Worm (Caenorhabditis elegans): Measurements from ENCODE around the gene ciao-2B.
A peak's percentile ranks its signal among the peaks of the same experiment; 100 is the strongest.
"Not testable (repeated sequence)": the region's sequence is repeated elsewhere in the genome, so short reads cannot be mapped to it uniquely, and the experiment has no call there.

Gene ciao-2B

DNA sequence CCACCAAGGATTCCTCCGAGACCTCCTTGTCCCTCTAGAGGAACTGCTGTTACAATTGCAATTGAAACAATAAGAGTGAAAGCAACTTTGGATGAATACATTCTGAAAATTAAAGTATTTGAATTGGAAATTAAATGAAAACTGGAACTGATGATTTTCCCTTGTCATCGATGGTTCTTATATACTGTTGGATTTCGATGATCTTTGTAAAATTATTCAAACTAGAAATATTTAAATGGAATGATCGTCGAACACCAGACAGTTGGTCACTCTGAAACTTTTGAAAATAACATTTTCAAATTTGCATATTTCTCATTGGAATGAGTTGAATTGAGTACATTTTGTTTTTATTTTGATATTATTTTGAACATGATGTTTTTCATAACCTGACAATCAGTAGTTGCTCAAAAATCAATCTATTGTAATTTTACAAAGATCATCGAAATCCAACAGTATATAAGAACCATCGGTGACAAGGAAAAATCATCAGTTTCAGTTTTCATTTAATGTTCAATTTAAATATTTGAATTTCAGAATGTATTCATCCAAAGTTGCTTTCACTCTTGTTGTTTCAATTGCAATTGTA, 37.6 kb downstream of the ciao-2B start, which contains the start of the genes srlf-9 and srlf-10:
srlf-9 (minus strand) TSS at position 101 of the 586 bp plus-strand sequence.
srlf-10 (plus strand) TSS at position 536 of the 586 bp plus-strand sequence.
- not testable (repeated sequence) for TF ChIP-seq nhr-77, snpc-4, dmd-4 (tag; optimal IDR thresholded peaks at IDR 0.05)

- TF ChIP-seq unc-62 (GFP tag; optimal IDR thresholded peaks at IDR 0.05) (no peak), fos-1 (tag; optimal IDR thresholded peaks at IDR 0.05) (peak; percentile 31), alr-1 (tag; optimal IDR thresholded peaks at IDR 0.05) (no peak)
Measured at ce11 chrIII:13395262-13395661, 44.1 kb downstream of the ciao-2B start, which contains the start of gene F11F1.1. Gene F11F1.1 (plus strand): TSS chrIII:13395562.

- no peak for TF ChIP-seq peb-1 (tag; optimal IDR thresholded peaks at IDR 0.05)
- no peak for TF ChIP-seq lsy-2 (tag; optimal IDR thresholded peaks at IDR 0.05)
- no peak for TF ChIP-seq dmd-4 (tag; optimal IDR thresholded peaks at IDR 0.05)
- no peak for TF ChIP-seq mab-5 (tag; optimal IDR thresholded peaks at IDR 0.05)
- no peak for TF ChIP-seq crh-2 (tag; optimal IDR thresholded peaks at IDR 0.05)
- TF ChIP-seq ama-1 (optimal IDR thresholded peaks at IDR 0.05), result no peak
- TF ChIP-seq nhr-12 (tag; optimal IDR thresholded peaks at IDR 0.05), result no peak
- TF ChIP-seq F13H6.1 (tag; optimal IDR thresholded peaks at IDR 0.05), result no peak
- no peak for TF ChIP-seq alr-1 (tag; optimal IDR thresholded peaks at IDR 0.05)
- TF ChIP-seq skn-1 (tag; optimal IDR thresholded peaks at IDR 0.05), result no peak
- no peak for TF ChIP-seq nhr-25 (tag; optimal IDR thresholded peaks at IDR 0.05)
- TF ChIP-seq nhr-21 (tag; optimal IDR thresholded peaks at IDR 0.05), result no peak
- no peak for TF ChIP-seq elt-1 (tag; optimal IDR thresholded peaks at IDR 0.05)
Measured at ce11 chrIII:13393647-13394046, 45.7 kb downstream of the ciao-2B start, which contains the start of gene qdpr-1. Gene qdpr-1 (plus strand): TSS chrIII:13393910.

- TF ChIP-seq nhr-12 (tag; optimal IDR thresholded peaks at IDR 0.05), result no peak
- no peak for TF ChIP-seq Y55F3AM.14 (GFP tag; optimal IDR thresholded peaks at IDR 0.05)
- TF ChIP-seq nhr-129 (tag; optimal IDR thresholded peaks at IDR 0.05), result no peak
- TF ChIP-seq unc-39 (tag; optimal IDR thresholded peaks at IDR 0.05), result no peak
- no peak for TF ChIP-seq nhr-10 (tag; optimal IDR thresholded peaks at IDR 0.05)
Measured at ce11 chrIII:13393239-13393638, 46.1 kb downstream of the ciao-2B start, which contains the start of gene dnj-17. Gene dnj-17 (minus strand): TSS chrIII:13393339.

ce11 chrIII:13390789-13391188, 48.6 kb downstream of the ciao-2B start:
- TF ChIP-seq nhr-23 (tag; optimal IDR thresholded peaks at IDR 0.05) (no peak), nhr-11 (tag; optimal IDR thresholded peaks at IDR 0.05) (no peak), crh-2 (tag; optimal IDR thresholded peaks at IDR 0.05) (no peak), nhr-21 (tag; optimal IDR thresholded peaks at IDR 0.05) (no peak), egl-27 (tag; optimal IDR thresholded peaks at IDR 0.05) (no peak), ztf-11 (tag; optimal IDR thresholded peaks at IDR 0.05) (no peak), gmeb-1 (tag; optimal IDR thresholded peaks at IDR 0.05) (no peak), ceh-16 (tag; optimal IDR thresholded peaks at IDR 0.05) (no peak), ZK546.5 (tag; optimal IDR thresholded peaks at IDR 0.05) (no peak), Y55F3AM.14 (GFP tag; optimal IDR thresholded peaks at IDR 0.05) (no peak), sma-9 (GFP tag; optimal IDR thresholded peaks at IDR 0.05) (no peak), sma-9 (tag; optimal IDR thresholded peaks at IDR 0.05) (no peak), snpc-4 (tag; optimal IDR thresholded peaks at IDR 0.05) (no peak), R02D3.7 (tag; optimal IDR thresholded peaks at IDR 0.05) (no peak), nhr-77 (tag; optimal IDR thresholded peaks at IDR 0.05) (no peak), unc-55 (GFP tag; optimal IDR thresholded peaks at IDR 0.05) (no peak), sma-3 (GFP tag; optimal IDR thresholded peaks at IDR 0.05) (no peak)

DNA sequence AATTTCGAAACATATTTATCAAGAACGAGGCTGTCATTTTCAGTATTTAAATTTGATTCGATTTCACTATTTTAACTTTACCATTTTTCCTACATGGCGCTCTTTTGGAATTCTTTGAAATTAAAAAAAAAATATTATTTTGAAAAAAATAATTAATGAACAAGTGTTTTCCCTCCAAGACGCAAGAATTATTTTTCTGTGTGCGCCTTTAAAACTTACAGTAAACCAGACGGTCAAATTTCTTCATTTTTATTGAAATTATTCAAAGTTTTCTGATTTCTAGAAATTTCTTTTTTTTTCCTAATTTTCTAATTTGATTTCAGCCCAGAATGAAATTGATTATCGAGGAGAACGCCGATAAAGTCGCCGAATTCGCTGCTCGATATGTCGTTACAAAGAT, 50.3 kb downstream of the ciao-2B start, which contains the start of gene T03F6.3:
T03F6.3 (plus strand) TSS at position 318 of the 400 bp plus-strand sequence.
- TF ChIP-seq ceh-82 (tag; optimal IDR thresholded peaks at IDR 0.05) (no peak), nhr-129 (tag; optimal IDR thresholded peaks at IDR 0.05) (no peak), peb-1 (tag; optimal IDR thresholded peaks at IDR 0.05) (no peak), nhr-10 (tag; optimal IDR thresholded peaks at IDR 0.05) (no peak), nhr-11 (tag; optimal IDR thresholded peaks at IDR 0.05) (no peak), crh-2 (tag; optimal IDR thresholded peaks at IDR 0.05) (no peak), ZK546.5 (tag; optimal IDR thresholded peaks at IDR 0.05) (no peak), nhr-12 (tag; optimal IDR thresholded peaks at IDR 0.05) (no peak), nhr-77 (tag; optimal IDR thresholded peaks at IDR 0.05) (no peak), zag-1 (tag; optimal IDR thresholded peaks at IDR 0.05) (no peak), F13H6.1 (tag; optimal IDR thresholded peaks at IDR 0.05) (no peak)

Measured in whole organism, L2 larva.